Fruit fly (Drosophila melanogaster) whole organism, pupa: ENCODE data around the gene Kua.

Experiments
- CG13204 ChIP-seq: fragments of 200-800 bp; sonication (Bioruptor generic); optimal IDR thresholded peaks from 2 replicates; lab custom pipeline; 2018; ENCODE audit warnings: missing biosample characterization, mild to moderate bottlenecking, missing genetic modification characterization, moderate library complexity
- CG14655 ChIP-seq: fragments of 200-800 bp; sonication (Bioruptor generic); optimal IDR thresholded peaks from 3 replicates; lab custom pipeline; 2017; ENCODE audit warnings: mild to moderate bottlenecking, missing biosample characterization, missing genetic modification reagents, missing genetic modification characterization
- CG9948 ChIP-seq: fragments of 200-800 bp; sonication (Bioruptor generic); optimal IDR thresholded peaks from 2 replicates; lab custom pipeline; 2018; ENCODE audit warnings: missing biosample characterization, mild to moderate bottlenecking, missing genetic modification characterization, moderate library complexity
- EcR ChIP-seq: fragments of 200-800 bp; sonication (Bioruptor generic); optimal IDR thresholded peaks from 3 replicates; lab custom pipeline; 2019; ENCODE audit warnings: missing biosample characterization, missing genetic modification characterization, mild to moderate bottlenecking, moderate library complexity, missing genetic modification reagents
- Ets98B ChIP-seq: fragments of 200-800 bp; sonication (Bioruptor generic); IDR thresholded peaks from 2 replicates; pipeline ENCODE4 v1.3.6; 2022; ENCODE audit warnings: missing biosample characterization, missing genetic modification characterization
- Pif1B ChIP-seq: fragments of 200-800 bp; sonication (Bioruptor generic); optimal IDR thresholded peaks from 3 replicates; lab custom pipeline; 2016; ENCODE audit warnings: missing biosample characterization, missing genetic modification characterization
- gl ChIP-seq: fragments of 200-800 bp; sonication (Bioruptor generic); optimal IDR thresholded peaks from 2 replicates; lab custom pipeline; 2018; ENCODE audit warnings: missing biosample characterization, mild to moderate bottlenecking, missing genetic modification characterization

- TF ChIP-seq Pif1B (GFP tag; lab: Kevin White, UChicago) (no peak), CG9948 (no peak), gl (tag; lab: Kevin White, UChicago) (no peak), EcR (GFP tag; lab: Kevin White, UChicago) (no peak), CG14655 (no peak), Ets98B (GFP tag; lab: Robert Waterston, UW) (no peak), CG13204 (GFP tag; lab: Kevin White, UChicago) (no peak)
Observed at dm6 chr2L:20115865-20116264, 18.5 kb downstream of the Kua start.
